Worm (Caenorhabditis elegans): ENCODE measurements around the gene tab-1.
A peak's percentile ranks its signal among the peaks of the same experiment; 100 is the strongest.
"Not testable (repeated sequence)": the region's sequence is repeated elsewhere in the genome, so short reads cannot be mapped to it uniquely, and the experiment has no call there.

The tab-1 gene

DNA sequence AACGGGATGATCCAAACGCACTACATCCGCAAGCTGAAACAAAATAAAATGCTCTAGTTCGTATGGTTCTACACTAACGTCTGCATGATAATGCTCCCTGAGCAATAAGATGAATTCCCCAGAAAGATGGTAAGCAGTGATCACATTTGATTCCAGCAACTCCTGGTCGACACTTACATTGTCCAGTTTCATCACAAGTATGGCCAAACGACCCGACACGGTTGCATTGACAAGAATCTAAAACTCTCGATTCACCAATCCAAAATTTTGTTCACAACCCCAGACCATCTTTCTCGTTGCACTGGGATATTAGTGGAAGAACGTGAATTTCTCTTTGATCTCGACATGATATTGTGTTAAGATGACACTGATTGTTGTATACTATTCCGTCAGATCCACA lies 33.1 kb upstream of the tab-1 start:
- no peak for TF ChIP-seq pat-9 (tag; optimal IDR thresholded peaks at IDR 0.05)

DNA sequence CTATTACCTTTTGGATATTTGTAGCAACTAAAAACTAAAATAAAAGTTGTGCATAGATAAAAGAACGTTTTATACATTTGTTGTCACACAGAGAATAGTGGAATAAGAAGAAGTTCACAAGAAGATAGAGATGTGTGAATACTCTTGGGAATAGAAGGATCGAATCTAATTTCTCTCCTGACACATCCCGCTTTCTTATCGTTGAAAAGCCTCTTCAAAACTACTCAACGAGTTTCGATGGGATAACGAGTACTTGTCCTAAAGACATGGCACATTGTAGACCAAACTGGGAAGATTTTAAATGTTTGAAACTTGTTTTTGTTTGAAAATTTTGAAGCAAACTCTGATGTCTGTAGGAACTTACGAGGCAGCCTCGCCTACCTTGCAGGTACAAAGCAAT lies 30.6 kb upstream of the tab-1 start:
- no peak for TF ChIP-seq unc-3 (GFP tag; conservative IDR thresholded peaks at IDR 0.05)
- TF ChIP-seq unc-3 (tag; optimal IDR thresholded peaks at IDR 0.05), result peak; percentile 34
- peak; percentile 29 for TF ChIP-seq unc-42 (tag; optimal IDR thresholded peaks at IDR 0.05)
- no peak for TF ChIP-seq F13H6.1 (tag; optimal IDR thresholded peaks at IDR 0.05)

DNA sequence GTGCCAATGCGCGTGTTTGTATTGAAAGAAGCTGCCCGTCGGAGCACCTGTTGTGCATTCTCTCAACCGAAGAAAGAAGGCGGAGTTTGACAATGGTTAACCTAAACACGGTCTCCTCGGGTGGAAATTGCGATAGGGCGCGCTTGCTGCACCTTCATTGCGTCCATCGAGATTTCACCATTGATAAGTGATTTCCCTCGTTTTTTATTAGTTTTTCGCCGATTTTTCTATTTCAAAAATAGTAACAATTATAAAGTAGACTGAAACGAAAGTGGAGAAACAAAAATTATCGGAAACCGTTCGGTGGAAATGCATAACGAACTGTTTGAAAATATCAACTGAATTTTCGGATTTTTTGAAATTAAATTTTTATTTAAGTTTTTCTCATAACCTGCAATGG lies 28.0 kb upstream of the tab-1 start, which contains the start of gene agr-1:
agr-1 (minus strand) TSS at position 101 of the 400 bp plus-strand sequence.
- TF ChIP-seq madf-2, ceh-31, ceh-14 (tag; optimal IDR thresholded peaks at IDR 0.05): not testable (repeated sequence)

DNA sequence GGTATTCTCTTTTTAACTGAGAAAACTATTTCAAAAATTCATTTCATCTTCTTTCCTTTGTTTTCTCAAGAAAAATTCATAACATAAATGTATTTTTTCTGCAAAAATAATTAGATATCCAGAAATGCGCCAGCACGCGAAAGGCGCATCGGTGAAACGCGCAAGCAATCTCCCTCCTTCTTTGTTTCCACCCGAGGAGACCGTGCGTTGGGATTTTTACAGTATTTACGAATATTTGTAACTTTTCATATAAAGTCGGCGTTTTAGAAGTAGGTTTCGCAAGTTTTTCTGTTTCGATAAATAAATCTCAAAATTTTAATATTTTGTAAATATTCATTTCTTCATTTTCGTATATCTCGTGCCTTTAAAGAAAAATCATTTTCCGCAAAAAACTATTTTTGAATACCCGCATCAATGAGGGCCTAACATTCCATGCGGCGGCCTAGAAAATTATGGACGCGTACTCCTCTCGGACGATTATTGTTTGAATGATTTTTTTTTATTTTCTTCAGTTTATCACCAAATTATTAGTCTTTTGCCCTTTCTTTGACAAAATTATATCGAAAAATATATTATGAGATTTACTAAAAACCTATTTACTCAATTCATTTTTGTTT lies 26.6 kb upstream of the tab-1 start, which contains the start of gene ssup-72:
ssup-72 (plus strand) TSS at position 181 of the 617 bp plus-strand sequence.
- TF ChIP-seq odd-2 (tag; optimal IDR thresholded peaks at IDR 0.05) (no peak), unc-86 (tag; optimal IDR thresholded peaks at IDR 0.05) (no peak), ets-4 (tag; optimal IDR thresholded peaks at IDR 0.05) (peak; percentile 67), F13H6.1 (tag; optimal IDR thresholded peaks at IDR 0.05) (no peak), fkh-10 (GFP tag; optimal IDR thresholded peaks at IDR 0.05) (no peak), ceh-6 (GFP tag; optimal IDR thresholded peaks at IDR 0.05) (no peak), unc-42 (tag; optimal IDR thresholded peaks at IDR 0.05) (peak; percentile 32), dmd-4 (tag; optimal IDR thresholded peaks at IDR 0.05; ENCODE audit: borderline replicate concordance) (no peak), C08G9.2 (tag; optimal IDR thresholded peaks at IDR 0.05) (peak; percentile 83), hlh-6 (tag; optimal IDR thresholded peaks at IDR 0.05) (no peak), nfya-1 (tag; optimal IDR thresholded peaks at IDR 0.05) (peak; percentile 4), elt-2 (tag; optimal IDR thresholded peaks at IDR 0.05) (peak; percentile 39), sdc-2 (tag; optimal IDR thresholded peaks at IDR 0.05) (no peak), tbx-7 (tag; optimal IDR thresholded peaks at IDR 0.05) (peak; percentile 82), ceh-34 (tag; optimal IDR thresholded peaks at IDR 0.05) (peak; percentile 9), pag-3 (tag; optimal IDR thresholded peaks at IDR 0.05; ENCODE audit: borderline replicate concordance) (no peak), fax-1 (tag; optimal IDR thresholded peaks at IDR 0.05) (no peak), ceh-9 (tag; optimal IDR thresholded peaks at IDR 0.05) (no peak), C38D4.7 (GFP tag; optimal IDR thresholded peaks at IDR 0.05) (no peak), ama-1 (optimal IDR thresholded peaks at IDR 0.05) (no peak), ceh-14 (tag; optimal IDR thresholded peaks at IDR 0.05) (peak; percentile 22), syd-9 (tag; optimal IDR thresholded peaks at IDR 0.05) (no peak), ceh-22 (tag; optimal IDR thresholded peaks at IDR 0.05) (no peak), ceh-31 (tag; optimal IDR thresholded peaks at IDR 0.05) (peak; percentile 88), ahr-1 (tag; optimal IDR thresholded peaks at IDR 0.05) (no peak), sox-4 (tag; optimal IDR thresholded peaks at IDR 0.05) (no peak), ceh-24 (tag; optimal IDR thresholded peaks at IDR 0.05) (no peak), hlh-30 (tag; optimal IDR thresholded peaks at IDR 0.05; ENCODE audit: insufficient read depth) (no peak), ceh-30 (tag; optimal IDR thresholded peaks at IDR 0.05) (no peak), unc-3 (GFP tag; conservative IDR thresholded peaks at IDR 0.05) (no peak), unc-3 (tag; optimal IDR thresholded peaks at IDR 0.05) (no peak), lin-11 (tag; optimal IDR thresholded peaks at IDR 0.05) (no peak), hlh-8 (tag; optimal IDR thresholded peaks at IDR 0.05) (peak; percentile 72), ceh-45 (GFP tag; IDR thresholded peaks at IDR 0.05) (no peak), ttx-3 (tag; optimal IDR thresholded peaks at IDR 0.05) (no peak), hlh-13 (GFP tag; optimal IDR thresholded peaks at IDR 0.05) (no peak), pqm-1 (tag; optimal IDR thresholded peaks at IDR 0.05) (no peak), rnt-1 (tag; optimal IDR thresholded peaks at IDR 0.05) (peak; percentile 33), ceh-48 (tag; optimal IDR thresholded peaks at IDR 0.05) (no peak), pha-4 (tag; optimal IDR thresholded peaks at IDR 0.05) (no peak), sox-2 (GFP tag; IDR thresholded peaks at IDR 0.05) (no peak; the same call in 1 of the 2 replicates), K09A11.1 (tag; optimal IDR thresholded peaks at IDR 0.05; ENCODE audit: insufficient read depth) (no peak), ceh-2 (tag; optimal IDR thresholded peaks at IDR 0.05) (peak; percentile 77)

All from whole organism, late embryonic.